Worm (Caenorhabditis elegans) whole organism, mixed stage, embryonic: ENCODE results near the gene F52C9.5.

Experiments
- drap-1 ChIP-seq: fragments of 200-800 bp; sonication (Bioruptor generic); optimal IDR thresholded peaks from 3 replicates; lab custom pipeline; 2018; ENCODE audit warnings: mild to moderate bottlenecking, missing genetic modification characterization, missing compliant biosample characterization
- elt-3 ChIP-seq: fragments of 150-350 bp; optimal IDR thresholded peaks from 2 replicates; lab custom pipeline; 2014; ENCODE audit warnings: missing biosample characterization, missing genetic modification characterization
- hlh-1 ChIP-seq: fragments of 150-350 bp; optimal IDR thresholded peaks from 2 replicates; lab custom pipeline; 2014; ENCODE audit warnings: missing biosample characterization, missing genetic modification reagents, missing genetic modification characterization
- lin-13 ChIP-seq: fragments of 150-350 bp; optimal IDR thresholded peaks from 2 replicates; lab custom pipeline; 2014; ENCODE audit warnings: missing biosample characterization, missing genetic modification characterization
- nhr-28 ChIP-seq: fragments of 150-350 bp; optimal IDR thresholded peaks from 2 replicates; lab custom pipeline; 2014; ENCODE audit warnings: missing biosample characterization, missing genetic modification characterization
- tbx-8 ChIP-seq: fragments of 200-800 bp; sonication (Bioruptor generic); optimal IDR thresholded peaks from 2 replicates; lab custom pipeline; 2018; ENCODE audit warnings: mild to moderate bottlenecking, missing genetic modification characterization, moderate library complexity, missing compliant biosample characterization
- unc-62 ChIP-seq: fragments of 150-350 bp; optimal IDR thresholded peaks from 2 replicates; lab custom pipeline; 2014; ENCODE audit warnings: missing biosample characterization, missing genetic modification reagents, missing genetic modification characterization

DNA sequence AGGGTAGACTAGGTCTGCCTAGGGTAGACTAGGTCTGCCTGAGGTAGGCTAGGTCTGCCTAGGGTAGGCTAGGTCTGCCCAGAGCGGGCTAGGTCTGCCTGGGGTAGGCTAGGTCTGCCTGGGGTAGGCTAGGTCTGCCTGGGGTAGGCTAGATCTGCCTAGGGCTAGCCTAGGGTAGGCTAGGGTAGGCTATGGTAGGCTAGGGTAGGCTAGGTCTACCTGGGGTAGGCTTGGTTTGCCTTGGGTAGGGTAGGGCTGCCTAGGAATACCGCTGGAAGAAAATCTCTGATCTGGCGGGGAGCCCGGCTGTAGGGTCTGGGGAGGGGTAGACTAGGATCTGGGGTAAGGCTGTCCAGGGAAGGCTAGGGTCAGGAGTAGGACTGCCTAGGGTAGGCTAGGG lies 16.5 kb upstream of the F52C9.5 start:
- TF ChIP-seq unc-62 (GFP tag; lab: Kevin White, UChicago) (no peak), lin-13 (tag; lab: Kevin White, UChicago) (no peak), hlh-1 (tag; lab: Kevin White, UChicago) (no peak), tbx-8 (GFP tag; lab: Kevin White, UChicago) (no peak), elt-3 (no peak), drap-1 (GFP tag; lab: Kevin White, UChicago) (no peak), nhr-28 (tag; lab: Kevin White, UChicago) (no peak)
